Fruit fly (Drosophila melanogaster): Measurements from ENCODE around the gene Or85e.

DNA sequence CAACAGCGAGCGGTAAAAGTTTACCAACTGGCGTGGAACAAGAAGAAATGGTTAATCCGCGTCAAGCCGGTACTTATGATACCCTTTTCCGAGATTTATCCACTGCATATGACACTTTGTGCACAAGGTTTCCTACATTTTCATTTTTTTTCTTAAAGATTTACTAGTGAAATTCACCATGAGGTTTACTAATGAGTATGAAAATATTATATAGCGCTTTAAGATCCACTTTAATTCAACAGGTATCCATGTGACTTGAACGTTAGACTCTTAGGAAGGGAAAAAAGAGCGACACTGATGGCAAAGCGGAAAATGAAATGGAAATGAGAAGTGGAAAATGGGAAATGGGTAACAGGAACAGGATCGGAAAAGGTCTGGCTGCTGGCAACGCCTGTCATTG is 3.0 kb upstream of the Or85e start:
- TF ChIP-seq Hmx (GFP tag; optimal IDR thresholded peaks at IDR 0.05) (no peak), z (GFP tag; IDR thresholded peaks at IDR 0.05) (no peak), NC2β (GFP tag; optimal IDR thresholded peaks at IDR 0.05) (no peak), chn (GFP tag; optimal IDR thresholded peaks at IDR 0.05) (no peak), usp (GFP tag; optimal IDR thresholded peaks at IDR 0.05) (no peak), cad (GFP tag; optimal IDR thresholded peaks at IDR 0.05) (no peak), CG6765 (GFP tag; optimal IDR thresholded peaks at IDR 0.05) (no peak), kay (GFP tag; optimal IDR thresholded peaks at IDR 0.05) (no peak), CG31365 (tag; optimal IDR thresholded peaks at IDR 0.05) (no peak), Dip3 (GFP tag; optimal IDR thresholded peaks at IDR 0.05) (no peak), sna (GFP tag; IDR thresholded peaks at IDR 0.05; ENCODE audit: partially characterized antibody) (no peak), Oli (tag; optimal IDR thresholded peaks at IDR 0.05) (no peak), CG9215 (GFP tag; IDR thresholded peaks at IDR 0.05) (no peak)

Measured in whole organism, embryonic.